Fruit fly (Drosophila melanogaster) whole organism, embryonic: ENCODE measurements around the gene Nepl9.

Experiments
- ATbp ChIP-seq: fragments of 200-800 bp; sonication (Bioruptor generic); optimal IDR thresholded peaks from 2 replicates; lab custom pipeline; 2017; ENCODE audit warnings: missing biosample characterization, mild to moderate bottlenecking, missing genetic modification characterization, missing genetic modification reagents
- Antp ChIP-seq: fragments of 200-800 bp; sonication (Bioruptor generic); optimal IDR thresholded peaks from 3 replicates; lab custom pipeline; 2016; ENCODE audit warnings: missing biosample characterization, missing genetic modification characterization
- Asciz ChIP-seq: fragments of 200-800 bp; sonication (Bioruptor generic); optimal IDR thresholded peaks from 2 replicates; lab custom pipeline; 2017; ENCODE audit warnings: missing biosample characterization, mild to moderate bottlenecking, missing genetic modification characterization, missing genetic modification reagents
- BEAF-32 ChIP-seq: fragments of 200-800 bp; sonication (Bioruptor generic); optimal IDR thresholded peaks from 3 replicates; lab custom pipeline; 2017; ENCODE audit warnings: missing biosample characterization, missing genetic modification characterization, mild to moderate bottlenecking, moderate library complexity, missing genetic modification reagents
- CG12769 ChIP-seq: fragments of 200-800 bp; sonication (Bioruptor generic); optimal IDR thresholded peaks from 2 replicates; lab custom pipeline; 2019; ENCODE audit warnings: missing biosample characterization, mild to moderate bottlenecking, missing genetic modification characterization, moderate library complexity
- CG13775 ChIP-seq: fragments of 200-800 bp; sonication (Bioruptor generic); optimal IDR thresholded peaks from 3 replicates; lab custom pipeline; 2017; ENCODE audit warnings: missing biosample characterization, mild to moderate bottlenecking, missing genetic modification characterization
- CG14014 ChIP-seq: fragments of 200-800 bp; sonication (Bioruptor generic); IDR thresholded peaks from 2 replicates; pipeline ENCODE4 v1.3.6; 2022; ENCODE audit warnings: missing biosample characterization, missing genetic modification characterization
- CG15479 ChIP-seq: fragments of 200-800 bp; sonication (Bioruptor generic); optimal IDR thresholded peaks from 3 replicates; lab custom pipeline; 2019; ENCODE audit warnings: missing biosample characterization, mild to moderate bottlenecking, missing genetic modification characterization, moderate library complexity
- CG1603 ChIP-seq: fragments of 200-800 bp; sonication (Bioruptor generic); optimal IDR thresholded peaks from 2 replicates; lab custom pipeline; 2019; ENCODE audit warnings: missing biosample characterization, mild to moderate bottlenecking, missing genetic modification characterization, moderate library complexity
- CG4707 ChIP-seq: fragments of 200-800 bp; sonication (Bioruptor generic); optimal IDR thresholded peaks from 2 replicates; lab custom pipeline; 2018; ENCODE audit warnings: missing biosample characterization, mild to moderate bottlenecking, missing genetic modification characterization, moderate library complexity
- CG7745 ChIP-seq: fragments of 200-800 bp; sonication (Bioruptor generic); optimal IDR thresholded peaks from 2 replicates; lab custom pipeline; 2018; ENCODE audit warnings: missing biosample characterization, mild to moderate bottlenecking, missing genetic modification characterization, moderate library complexity
- CG9727 ChIP-seq: fragments of 200-800 bp; sonication (Bioruptor generic); optimal IDR thresholded peaks from 3 replicates; lab custom pipeline; 2017; ENCODE audit warnings: missing biosample characterization, mild to moderate bottlenecking, missing genetic modification characterization
- Dbx ChIP-seq: fragments of 200-800 bp; sonication (Bioruptor generic); IDR thresholded peaks from 3 replicates; pipeline ENCODE4 v1.3.6; 2022; ENCODE audit warnings: missing biosample characterization, missing genetic modification characterization
- Drgx ChIP-seq: fragments of 200-800 bp; sonication (Bioruptor generic); IDR thresholded peaks from 2 replicates; pipeline ENCODE4 v1.3.6; 2022; ENCODE audit warnings: missing biosample characterization, missing genetic modification characterization
- Ets65A ChIP-seq: fragments of 200-800 bp; sonication (Bioruptor generic); peaks from one replicate; lab custom pipeline; 2016; ENCODE audit warnings: missing biosample characterization, missing genetic modification characterization
- GATAe ChIP-seq: fragments of 200-800 bp; sonication (Bioruptor generic); conservative IDR thresholded peaks from 2 replicates; pipeline ENCODE4 v1.3.6; 2022; ENCODE audit warnings: missing biosample characterization, missing genetic modification characterization
- H2.0 ChIP-seq: fragments of 200-800 bp; sonication (Bioruptor generic); IDR thresholded peaks from 2 replicates; pipeline ENCODE4 v1.3.6; 2022; ENCODE audit warnings: missing biosample characterization, missing genetic modification characterization
- Lim3 ChIP-seq: fragments of 200-800 bp; sonication (Bioruptor generic); IDR thresholded peaks from 2 replicates; pipeline ENCODE4 v1.3.6; 2022; ENCODE audit warnings: missing biosample characterization, missing genetic modification characterization
- Med ChIP-seq: fragments of 200-800 bp; sonication (Bioruptor generic); peaks from one replicate; lab custom pipeline; 2016; ENCODE audit warnings: missing biosample characterization, missing genetic modification characterization, mild to moderate bottlenecking, inconsistent platforms, moderate library complexity
- Myb ChIP-seq: fragments of 200-800 bp; sonication (Bioruptor generic); optimal IDR thresholded peaks from 2 replicates; lab custom pipeline; 2016; ENCODE audit warnings: missing biosample characterization, missing genetic modification characterization
- Oaz ChIP-seq: fragments of 200-800 bp; sonication (Bioruptor generic); IDR thresholded peaks from 2 replicates; pipeline ENCODE4 v1.3.6; 2022; ENCODE audit warnings: missing biosample characterization, missing genetic modification characterization
- Side ChIP-seq: fragments of 200-800 bp; sonication (Bioruptor generic); optimal IDR thresholded peaks from 2 replicates; lab custom pipeline; 2016; ENCODE audit warnings: missing biosample characterization, missing genetic modification characterization
- ab ChIP-seq: fragments of 200-800 bp; sonication (Bioruptor generic); optimal IDR thresholded peaks from 2 replicates; lab custom pipeline; 2016; ENCODE audit warnings: missing biosample characterization, missing genetic modification characterization
- ash1 ChIP-seq: fragments of 200-800 bp; sonication (Bioruptor generic); optimal IDR thresholded peaks from 2 replicates; lab custom pipeline; 2018; ENCODE audit warnings: missing biosample characterization, mild to moderate bottlenecking, missing genetic modification characterization
- chinmo ChIP-seq: fragments of 200-800 bp; sonication (Bioruptor generic); IDR thresholded peaks from 4 replicates; pipeline ENCODE4 v1.3.6; 2022; ENCODE audit warnings: missing biosample characterization, missing genetic modification characterization; ENCODE audit not compliant: partially characterized antibody
- dmrt11E ChIP-seq: fragments of 200-800 bp; sonication (Bioruptor generic); optimal IDR thresholded peaks from 3 replicates; lab custom pipeline; 2018; ENCODE audit warnings: missing biosample characterization, mild to moderate bottlenecking, missing genetic modification characterization, moderate library complexity
- fu2 ChIP-seq: fragments of 200-800 bp; sonication (Bioruptor generic); optimal IDR thresholded peaks from 2 replicates; lab custom pipeline; 2016; ENCODE audit warnings: missing biosample characterization, missing genetic modification characterization
- nau ChIP-seq: fragments of 200-800 bp; sonication (Bioruptor generic); optimal IDR thresholded peaks from 3 replicates; lab custom pipeline; 2017; ENCODE audit warnings: missing biosample characterization, mild to moderate bottlenecking, missing genetic modification characterization, missing genetic modification reagents
- otp ChIP-seq: fragments of 200-800 bp; sonication (Bioruptor generic); IDR thresholded peaks from 3 replicates; pipeline ENCODE4, ENCODE4 v1.3.6; 2022; ENCODE audit warnings: missing biosample characterization, missing genetic modification characterization
- pan ChIP-seq, 4 experiments: fragments of >200 bp in 3 of 4; fragments of 200-800 bp in 1 of 4; sonication (Bioruptor generic) in 1 of 4; optimal IDR thresholded peaks in 3 of 4; IDR thresholded peaks in 1 of 4; 2 replicates each; pipeline versions ENCODE4 v1.3.6 to Lab custom; 2017 to 2022; ENCODE audit warnings: missing biosample characterization in 2 of 4, missing genetic modification characterization in 2 of 4, mixed read lengths in 1 of 4
- sd ChIP-seq: fragments of 200-800 bp; sonication (Bioruptor generic); optimal IDR thresholded peaks from 3 replicates; lab custom pipeline; 2018; ENCODE audit warnings: missing biosample characterization, mild to moderate bottlenecking, missing genetic modification characterization, moderate library complexity
- slbo ChIP-seq: fragments of 200-800 bp; sonication (Bioruptor generic); IDR thresholded peaks from 2 replicates; pipeline ENCODE4 v1.3.6; 2022; ENCODE audit warnings: missing biosample characterization, missing genetic modification characterization
- so ChIP-seq: fragments of 200-800 bp; sonication (Bioruptor generic); IDR thresholded peaks from 3 replicates; pipeline ENCODE4 v1.3.6; 2022; ENCODE audit warnings: missing biosample characterization, missing genetic modification characterization
- sob ChIP-seq: fragments of 200-800 bp; sonication (Bioruptor generic); IDR thresholded peaks from 2 replicates; pipeline ENCODE4 v1.3.6; 2022; ENCODE audit warnings: missing biosample characterization, missing genetic modification characterization
- tgo ChIP-seq: fragments of 200-800 bp; sonication (Bioruptor generic); IDR thresholded peaks from 3 replicates; pipeline ENCODE4 v1.3.6; 2022; ENCODE audit warnings: missing biosample characterization, missing genetic modification characterization
- tio ChIP-seq: fragments of 200-800 bp; sonication (Bioruptor generic); optimal IDR thresholded peaks from 2 replicates; lab custom pipeline; 2017; ENCODE audit warnings: missing biosample characterization, missing genetic modification characterization, inconsistent platforms
- tll ChIP-seq, 2 experiments: fragments of 200-800 bp in 1 of 2; fragments of >200 bp in 1 of 2; sonication (Bioruptor generic) in 1 of 2; optimal IDR thresholded peaks; 2 replicates each; lab custom pipeline; 2017 to 2019; ENCODE audit warnings: missing biosample characterization in 2 of 2, missing genetic modification characterization in 2 of 2, mild to moderate bottlenecking in 1 of 2, moderate library complexity in 1 of 2
- toy ChIP-seq: fragments of 200-800 bp; sonication (Bioruptor generic); IDR thresholded peaks from 2 replicates; pipeline ENCODE4 v1.3.6; 2022; ENCODE audit warnings: missing biosample characterization, missing genetic modification characterization
- ttk ChIP-seq: fragments of 200-800 bp; sonication (Bioruptor generic); IDR thresholded peaks from 2 replicates; pipeline ENCODE4 v2.1.2; 2022; ENCODE audit warnings: missing biosample characterization, missing genetic modification characterization
- unc-4 ChIP-seq: fragments of 200-800 bp; sonication (Bioruptor generic); IDR thresholded peaks from 2 replicates; pipeline ENCODE4 v1.3.6; 2022; ENCODE audit warnings: missing biosample characterization, missing genetic modification characterization; ENCODE audit not compliant: partially characterized antibody

Nepl9 gene

DNA sequence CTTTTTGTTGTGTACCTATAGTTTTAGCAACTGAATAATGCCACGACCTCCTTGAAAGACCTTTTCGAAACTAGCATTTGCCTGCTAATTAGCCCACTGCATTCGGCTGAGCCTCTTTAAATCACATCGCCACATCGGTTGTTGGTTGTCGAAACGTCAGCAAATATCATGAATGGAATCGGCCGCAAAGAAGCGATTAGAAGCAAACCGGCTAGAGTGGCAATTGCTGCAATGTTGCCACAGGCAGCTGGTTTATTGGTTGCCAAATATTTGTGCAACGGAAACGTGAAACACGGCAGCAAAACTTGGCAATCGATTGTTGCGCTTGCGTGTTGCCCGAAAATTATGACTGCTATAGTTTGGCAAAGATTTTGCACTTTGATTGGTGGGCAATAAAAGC lies 8.1 kb upstream of the Nepl9 start (continued):
- TF ChIP-seq ATbp (no peak), Side (GFP tag; lab: Kevin White, UChicago) (no peak), fu2 (GFP tag; lab: Kevin White, UChicago) (no peak), CG1603 (no peak), CG13775 (GFP tag; lab: Kevin White, UChicago) (no peak), Dbx (GFP tag; lab: Robert Waterston, UW) (no peak), GATAe (no peak), CG7745 (no peak), Med (GFP tag; lab: Kevin White, UChicago) (peak; percentile 49), Asciz (GFP tag; lab: Kevin White, UChicago) (peak; percentile 27), CG15479 (GFP tag; lab: Kevin White, UChicago) (peak; percentile 31), tll (GFP tag; optimal IDR thresholded peaks at IDR 0.05; lab: Kevin White, UChicago) (peak in 1 of 2 experiments; percentile 54), Lim3 (GFP tag; lab: Robert Waterston, UW) (no peak), Antp (GFP tag; lab: Kevin White, UChicago) (no peak)

DNA sequence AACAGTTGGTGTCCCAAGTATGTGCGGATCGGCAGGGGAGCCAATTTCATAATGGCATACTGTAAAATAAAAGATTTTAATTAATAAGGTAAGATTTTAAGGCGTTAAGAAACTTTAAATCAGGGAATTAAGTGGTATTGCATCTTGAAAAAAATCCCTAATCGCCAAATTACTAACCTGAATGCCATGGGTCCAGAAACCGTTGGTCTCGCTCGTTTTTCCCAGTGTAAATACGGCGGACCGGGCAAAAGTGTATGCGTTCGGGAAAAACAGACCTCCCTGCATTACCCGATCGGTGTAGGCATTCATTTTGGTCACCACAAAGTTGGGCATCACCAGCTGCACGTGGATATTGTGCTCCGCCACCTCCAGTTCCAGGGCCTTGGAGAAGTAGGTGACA lies 6.3 kb upstream of the Nepl9 start:
- peak; percentile 80 for TF ChIP-seq Ets65A (GFP tag; lab: Kevin White, UChicago)
- TF ChIP-seq Drgx (GFP tag; lab: Robert Waterston, UW) = 0 out of 2 replicates have a peak, but pooled peaks have one; percentile 51
- no peak for TF ChIP-seq dmrt11E (tag; lab: Kevin White, UChicago)
- TF ChIP-seq tio (GFP tag; lab: Kevin White, UChicago) = no peak
- TF ChIP-seq slbo = no peak

DNA sequence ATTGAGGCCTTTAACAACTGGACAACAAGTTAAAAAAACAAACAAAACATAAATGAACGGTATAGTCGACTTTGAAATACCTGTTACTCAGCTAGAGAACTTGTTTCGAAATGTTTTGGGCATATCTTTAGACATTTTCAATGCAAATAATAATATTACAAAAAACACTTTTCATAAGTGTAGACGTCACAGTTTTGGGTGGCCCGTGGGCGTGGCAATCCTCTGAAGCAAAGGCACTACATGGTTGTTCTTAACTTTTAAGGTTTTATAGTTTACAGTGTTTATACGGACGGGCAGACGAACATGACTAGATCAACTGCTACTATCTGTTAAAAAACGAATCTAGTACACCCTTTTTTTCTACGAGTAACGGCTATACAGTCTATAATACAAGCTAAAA lies 5.4 kb upstream of the Nepl9 start:
- no peak for TF ChIP-seq CG9727 (GFP tag; lab: Kevin White, UChicago)
- TF ChIP-seq ttk (GFP tag; lab: Robert Waterston, UW) = no peak
- no peak for TF ChIP-seq otp

DNA sequence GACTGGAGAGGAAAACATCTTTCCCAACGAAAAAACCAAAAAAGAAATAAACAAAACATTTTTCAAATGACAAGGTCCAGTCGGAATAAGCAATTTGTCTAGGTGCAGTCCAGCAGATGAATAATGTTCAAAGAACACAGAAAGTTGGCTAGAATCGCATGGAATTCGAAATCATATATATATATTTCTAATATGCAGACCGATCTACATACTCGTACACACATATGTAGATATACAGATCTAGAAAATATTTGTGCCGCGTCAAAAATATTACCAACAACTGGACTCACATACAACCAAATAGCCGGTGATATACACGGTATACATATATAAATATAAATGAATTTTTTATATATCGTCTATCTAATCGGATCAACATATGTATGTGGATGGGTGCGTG lies 2.6 kb upstream of the Nepl9 start:
- no peak for TF ChIP-seq Oaz (GFP tag; lab: Robert Waterston, UW)
- TF ChIP-seq CG4707 (GFP tag; lab: Kevin White, UChicago) = no peak
- TF ChIP-seq Myb = no peak
- no peak for TF ChIP-seq H2.0 (GFP tag; lab: Robert Waterston, UW)
- TF ChIP-seq BEAF-32 (GFP tag; lab: Kevin White, UChicago) = no peak
- no peak for TF ChIP-seq tgo (GFP tag; lab: Robert Waterston, UW)
- TF ChIP-seq toy (GFP tag; lab: Robert Waterston, UW) = no peak
- TF ChIP-seq unc-4 (GFP tag; lab: Robert Waterston, UW) = no peak
- no peak for TF ChIP-seq ab (GFP tag; lab: Kevin White, UChicago)
- peak; percentile 92 for TF ChIP-seq sd (tag; lab: Kevin White, UChicago)
- no peak for TF ChIP-seq CG12769 (tag; lab: Kevin White, UChicago)
- TF ChIP-seq sob (GFP tag; lab: Robert Waterston, UW) = no peak
- no peak for TF ChIP-seq so (GFP tag; lab: Robert Waterston, UW)
- TF ChIP-seq chinmo (GFP tag; lab: Robert Waterston, UW) = 0 out of 4 replicates have a peak, but pooled peaks have one; percentile 44
- peak; percentile 7 for TF ChIP-seq nau (GFP tag; lab: Kevin White, UChicago)
- TF ChIP-seq CG14014 (GFP tag; lab: Robert Waterston, UW) = no peak
- TF ChIP-seq pan (optimal IDR thresholded peaks at IDR 0.05; lab: Kevin White, UChicago) = no peak
- TF ChIP-seq pan (GFP tag; optimal IDR thresholded peaks at IDR 0.05 in 1 of 2, IDR thresholded peaks at IDR 0.05 in 1 of 2) = no peak
- no peak for TF ChIP-seq ash1 (GFP tag; lab: Kevin White, UChicago)
